Fruit fly (Drosophila melanogaster): ENCODE measurements around the gene CG14452.

dm6 chr3L:22727739-22728335, 32.1 kb downstream of the CG14452 start, which contains the start of the genes CG14450 and CG11367:
- TF ChIP-seq CG5204 (GFP tag; optimal IDR thresholded peaks at IDR 0.05): peak; percentile 15
- no peak for TF ChIP-seq tj (GFP tag; optimal IDR thresholded peaks at IDR 0.05)
- no peak for TF ChIP-seq Clk (GFP tag; optimal IDR thresholded peaks at IDR 0.05)
- no peak for TF ChIP-seq Hr96 (GFP tag; optimal IDR thresholded peaks at IDR 0.05)
- peak; percentile 34 for TF ChIP-seq bab1 (GFP tag; optimal IDR thresholded peaks at IDR 0.05)
- no peak for TF ChIP-seq CG7045 (GFP tag; optimal IDR thresholded peaks at IDR 0.05)
- TF ChIP-seq Mnt (GFP tag; optimal IDR thresholded peaks at IDR 0.05): no peak

All from whole organism, adult.